Worm (Caenorhabditis elegans) whole organism, L1 larva: ENCODE measurements around the gene str-238.

Source experiments
- C04F5.9 ChIP-seq: sonication (generic microtip); optimal IDR thresholded peaks from 2 replicates; lab custom pipeline; 2016; ENCODE audit warnings: missing genetic modification characterization, missing compliant biosample characterization
- C16A3.4 ChIP-seq: fragments of 150-350 bp; optimal IDR thresholded peaks from 2 replicates; lab custom pipeline; 2014; ENCODE audit warnings: missing biosample characterization, missing genetic modification characterization
- F16B12.6 ChIP-seq: fragments of 150-350 bp; optimal IDR thresholded peaks from 2 replicates; lab custom pipeline; 2014; ENCODE audit warnings: missing biosample characterization, missing genetic modification characterization
- aha-1 ChIP-seq: fragments of 150-350 bp; optimal IDR thresholded peaks from 2 replicates; lab custom pipeline; 2014; ENCODE audit warnings: missing biosample characterization, missing genetic modification characterization
- aly-2 ChIP-seq: fragments of 150-350 bp; optimal IDR thresholded peaks from 2 replicates; lab custom pipeline; 2014; ENCODE audit warnings: missing biosample characterization, missing genetic modification characterization
- ceh-8 ChIP-seq: fragments of 200-800 bp; sonication (Bioruptor generic); optimal IDR thresholded peaks from 2 replicates; lab custom pipeline; 2018; ENCODE audit warnings: mild to moderate bottlenecking, missing genetic modification characterization, moderate library complexity, missing compliant biosample characterization
- dsc-1 ChIP-seq: sonication (generic microtip); optimal IDR thresholded peaks from 2 replicates; lab custom pipeline; 2016; ENCODE audit warnings: mild to moderate bottlenecking, missing genetic modification characterization, missing compliant biosample characterization
- efl-1 ChIP-seq, 4 experiments: fragments of 150-350 bp; optimal IDR thresholded peaks in 3 of 4; peaks in 1 of 4; 1 replicate in 1 of 4; 2 replicates in 3 of 4; lab custom pipeline; 2014; ENCODE audit warnings: missing biosample characterization in 2 of 4, missing genetic modification characterization in 2 of 4, missing genetic modification reagents in 2 of 4
- efl-3 ChIP-seq: fragments of 200-800 bp; sonication (Bioruptor generic); optimal IDR thresholded peaks from 2 replicates; lab custom pipeline; 2018; ENCODE audit warnings: mild to moderate bottlenecking, missing genetic modification characterization, missing compliant biosample characterization
- egl-13 ChIP-seq: sonication (generic microtip); optimal IDR thresholded peaks from 2 replicates; lab custom pipeline; 2016; ENCODE audit warnings: missing genotype, missing genetic modification reagents, missing genetic modification characterization, missing compliant biosample characterization
- elt-2 ChIP-seq: sonication (generic microtip); optimal IDR thresholded peaks from 2 replicates; lab custom pipeline; 2016; ENCODE audit warnings: missing genetic modification characterization, mild to moderate bottlenecking, inconsistent platforms, missing compliant biosample characterization, missing genetic modification reagents
- fkh-10 ChIP-seq: sonication (generic microtip); optimal IDR thresholded peaks from 2 replicates; lab custom pipeline; 2017; ENCODE audit warnings: missing biosample characterization, missing genetic modification reagents, missing genetic modification characterization
- fkh-8 ChIP-seq: sonication (generic microtip); optimal IDR thresholded peaks from 2 replicates; lab custom pipeline; 2016; ENCODE audit warnings: mild to moderate bottlenecking, missing genetic modification characterization, missing compliant biosample characterization
- hlh-4 ChIP-seq: sonication (generic microtip); optimal IDR thresholded peaks from 2 replicates; lab custom pipeline; 2016; ENCODE audit warnings: mild to moderate bottlenecking, missing genetic modification characterization, missing compliant biosample characterization
- jun-1 ChIP-seq: fragments of 150-350 bp; optimal IDR thresholded peaks from 2 replicates; lab custom pipeline; 2014; ENCODE audit warnings: missing biosample characterization, missing genetic modification reagents, missing genetic modification characterization
- lin-39 ChIP-seq: fragments of 150-350 bp; optimal IDR thresholded peaks from 2 replicates; lab custom pipeline; 2014; ENCODE audit warnings: missing biosample characterization, missing genetic modification reagents, missing genetic modification characterization
- lir-3 ChIP-seq: sonication (generic microtip); optimal IDR thresholded peaks from 2 replicates; lab custom pipeline; 2016; ENCODE audit warnings: mild to moderate bottlenecking, missing genetic modification characterization, moderate library complexity, missing compliant biosample characterization; ENCODE audit not compliant: poor library complexity
- mef-2 ChIP-seq: fragments of 150-350 bp; optimal IDR thresholded peaks from 2 replicates; lab custom pipeline; 2014; ENCODE audit warnings: missing biosample characterization, missing genetic modification characterization
- nhr-11 ChIP-seq: fragments of 150-350 bp; optimal IDR thresholded peaks from 2 replicates; lab custom pipeline; 2014; ENCODE audit warnings: missing biosample characterization, missing genetic modification characterization
- nhr-19 ChIP-seq: fragments of 200-800 bp; sonication (Bioruptor generic); conservative IDR thresholded peaks from 2 replicates; pipeline ENCODE4 v1.3.6; 2022; ENCODE audit warnings: missing genetic modification characterization, missing compliant biosample characterization
- nhr-20 ChIP-seq: sonication (generic microtip); optimal IDR thresholded peaks from 2 replicates; lab custom pipeline; 2016; ENCODE audit warnings: mild to moderate bottlenecking, missing genetic modification characterization, missing compliant biosample characterization
- nhr-237 ChIP-seq: fragments of 150-350 bp; optimal IDR thresholded peaks from 2 replicates; lab custom pipeline; 2014; ENCODE audit warnings: missing biosample characterization, missing genetic modification characterization
- nhr-71 ChIP-seq: sonication (generic microtip); optimal IDR thresholded peaks from 2 replicates; lab custom pipeline; 2016; ENCODE audit warnings: mild to moderate bottlenecking, missing genetic modification characterization, moderate library complexity, missing compliant biosample characterization
- nhr-76 ChIP-seq: sonication (generic microtip); optimal IDR thresholded peaks from 2 replicates; lab custom pipeline; 2017; ENCODE audit warnings: missing biosample characterization, missing genetic modification characterization
- nhr-77 ChIP-seq: fragments of 150-350 bp; optimal IDR thresholded peaks from 2 replicates; lab custom pipeline; 2014; ENCODE audit warnings: missing biosample characterization, missing genetic modification characterization
- nhr-85 ChIP-seq: sonication (generic microtip); peaks from one replicate; lab custom pipeline; 2016; ENCODE audit warnings: missing genetic modification characterization, inconsistent platforms, missing compliant biosample characterization
- pax-3 ChIP-seq: fragments of 200-800 bp; sonication (Bioruptor generic); optimal IDR thresholded peaks from 2 replicates; lab custom pipeline; 2018; ENCODE audit warnings: mild to moderate bottlenecking, missing genetic modification characterization, moderate library complexity, missing compliant biosample characterization
- pqm-1 ChIP-seq: sonication (generic microtip); optimal IDR thresholded peaks from 3 replicates; lab custom pipeline; 2017; ENCODE audit warnings: missing biosample characterization, missing genetic modification characterization
- skn-1 ChIP-seq: fragments of 150-350 bp; optimal IDR thresholded peaks from 2 replicates; lab custom pipeline; 2014; ENCODE audit warnings: missing biosample characterization, missing genetic modification characterization
- swsn-7 ChIP-seq: sonication (generic microtip); optimal IDR thresholded peaks from 2 replicates; lab custom pipeline; 2016; ENCODE audit warnings: missing genetic modification characterization, missing compliant biosample characterization
- tbx-2 ChIP-seq: sonication (generic microtip); optimal IDR thresholded peaks from 2 replicates; lab custom pipeline; 2016; ENCODE audit warnings: missing genetic modification characterization, missing compliant biosample characterization
- unc-86 ChIP-seq: sonication (generic microtip); optimal IDR thresholded peaks from 2 replicates; lab custom pipeline; 2016; ENCODE audit warnings: missing genetic modification characterization, missing compliant biosample characterization
- zip-4 ChIP-seq: fragments of 200-800 bp; sonication (Bioruptor generic); optimal IDR thresholded peaks from 2 replicates; lab custom pipeline; 2018; ENCODE audit warnings: mild to moderate bottlenecking, missing genetic modification characterization, moderate library complexity, missing compliant biosample characterization
- ztf-11 ChIP-seq, 2 experiments: sonication (generic microtip); optimal IDR thresholded peaks; 2 replicates each; lab custom pipeline; 2016 to 2017; ENCODE audit warnings: missing genetic modification characterization in 2 of 2, missing biosample characterization in 1 of 2, missing compliant biosample characterization in 1 of 2

The str-238 gene

DNA sequence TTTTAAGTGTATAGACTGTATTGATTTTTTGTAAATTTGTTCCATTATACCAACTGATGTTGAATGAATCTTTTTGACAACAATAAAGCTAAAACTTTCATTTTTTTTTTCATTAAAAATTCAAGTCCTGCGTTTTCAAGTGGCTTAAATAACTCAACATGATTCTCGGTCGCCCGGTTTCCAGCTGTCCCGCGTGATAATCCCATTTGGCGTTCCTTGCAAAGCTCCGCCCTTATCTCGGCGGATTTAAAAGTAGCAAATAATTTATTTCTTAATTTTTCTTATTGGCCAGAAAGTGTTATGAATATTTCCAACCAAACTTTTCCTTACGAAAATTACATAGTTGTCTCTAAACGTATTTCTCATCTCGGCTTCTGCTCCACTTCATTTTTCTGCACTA is 8.7 kb upstream of the str-238 start, which contains the start of gene str-20:
Gene str-20 (plus strand): TSS at position 301 of the 400 bp plus-strand sequence.
- TF ChIP-seq elt-2 (tag; lab: Kevin White, UChicago) (no peak), ceh-8 (no peak), tbx-2 (tag; lab: Kevin White, UChicago) (no peak), C16A3.4 (no peak), aha-1 (no peak), efl-3 (no peak), pqm-1 (tag; lab: Kevin White, UChicago) (no peak), unc-86 (no peak)

DNA sequence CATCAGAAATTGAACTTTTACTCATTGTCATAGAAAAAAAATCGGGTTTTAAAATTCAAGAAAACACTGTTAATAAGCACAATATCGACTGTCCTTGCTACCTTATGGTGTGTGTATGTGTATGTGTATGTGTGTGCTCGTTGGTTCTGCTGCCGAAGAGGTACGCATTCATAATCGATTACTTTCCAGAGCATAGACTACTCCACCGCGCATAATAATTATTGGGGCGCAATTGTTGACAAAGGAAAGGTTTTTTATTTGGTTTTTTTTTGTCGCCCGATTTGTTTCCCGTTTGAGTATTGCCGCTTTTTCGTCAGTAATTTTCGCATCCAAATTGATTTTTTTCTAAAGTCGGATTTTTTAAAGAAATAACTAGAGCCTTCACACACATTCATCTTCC is 3.6 kb upstream of the str-238 start, which contains the start of gene C05E4.15:
Gene C05E4.15 (minus strand): TSS at position 101 of the 400 bp plus-strand sequence.
- TF ChIP-seq nhr-77 (no peak), tbx-2 (tag; lab: Kevin White, UChicago) (no peak), lin-39 (tag; lab: Kevin White, UChicago) (no peak), F16B12.6 (tag; lab: Kevin White, UChicago) (no peak), zip-4 (GFP tag; lab: Kevin White, UChicago) (no peak)
- TF ChIP-seq, all 84 proteins: peak for 0

DNA sequence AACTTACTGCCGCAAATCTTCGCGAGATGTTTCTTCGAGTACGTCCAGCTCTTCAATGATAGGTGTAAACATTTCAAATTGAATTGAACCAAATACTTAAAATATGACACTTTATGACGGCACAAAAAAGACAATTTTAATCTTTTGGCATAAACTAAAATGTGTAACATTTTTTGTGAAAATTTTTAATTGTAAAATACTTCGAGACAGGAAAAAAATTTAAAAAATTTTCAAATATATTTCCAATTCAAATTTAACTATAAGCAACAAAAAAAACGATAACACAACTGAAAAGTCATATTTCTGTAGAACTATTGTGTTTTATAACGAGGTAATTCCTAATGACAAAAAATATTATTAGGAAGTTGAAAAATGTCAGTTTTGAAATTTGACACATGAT is 3.0 kb upstream of the str-238 start, which contains the start of gene C05E4.12:
Gene C05E4.12 (minus strand): TSS at position 101 of the 400 bp plus-strand sequence.
- no peak for TF ChIP-seq unc-86
- TF ChIP-seq fkh-10 (GFP tag; lab: Kevin White, UChicago): no peak
- TF ChIP-seq ztf-11 (tag; optimal IDR thresholded peaks at IDR 0.05; lab: Kevin White, UChicago): no peak
- no peak for TF ChIP-seq nhr-237 (tag; lab: Kevin White, UChicago)
- no peak for TF ChIP-seq pax-3
- TF ChIP-seq swsn-7 (tag; lab: Kevin White, UChicago): no peak
- TF ChIP-seq nhr-85: no peak
- TF ChIP-seq nhr-76 (tag; lab: Kevin White, UChicago): no peak

DNA sequence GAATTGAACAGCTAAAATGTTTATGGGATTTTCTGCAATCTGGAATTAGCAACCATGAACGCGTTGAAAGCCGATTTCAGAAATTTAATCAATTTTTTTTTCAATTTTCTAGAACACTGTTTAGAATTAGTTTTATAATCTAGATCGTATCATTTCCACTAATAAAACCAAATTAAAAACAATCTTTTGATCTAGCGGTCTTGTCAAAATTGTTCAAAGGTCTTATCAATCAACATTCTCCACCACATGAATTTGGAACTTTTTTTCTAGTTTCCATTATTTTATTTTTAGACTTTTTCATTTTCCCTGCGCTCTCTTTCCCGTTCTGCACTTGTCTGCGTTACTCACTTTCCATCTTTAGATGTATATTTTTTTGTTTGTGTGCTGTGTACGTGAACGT is 2.5 kb upstream of the str-238 start, which contains the start of gene srp-2:
Gene srp-2 (plus strand): TSS at position 301 of the 400 bp plus-strand sequence.
- TF ChIP-seq skn-1 (tag; lab: Kevin White, UChicago) (no peak), F16B12.6 (tag; lab: Kevin White, UChicago) (no peak), dsc-1 (tag; lab: Kevin White, UChicago) (no peak), swsn-7 (tag; lab: Kevin White, UChicago) (no peak), C04F5.9 (tag; lab: Kevin White, UChicago) (no peak), egl-13 (no peak), efl-3 (no peak), lir-3 (tag; lab: Kevin White, UChicago) (no peak), nhr-19 (GFP tag; lab: Robert Waterston, UW) (no peak), pqm-1 (tag; lab: Kevin White, UChicago) (no peak), efl-1 (optimal IDR thresholded peaks at IDR 0.05; lab: Kevin White, UChicago) (no peak), efl-1 (GFP tag; optimal IDR thresholded peaks at IDR 0.05 in 1 of 2; lab: Kevin White, UChicago) (no peak), aly-2 (no peak), fkh-8 (no peak)

DNA sequence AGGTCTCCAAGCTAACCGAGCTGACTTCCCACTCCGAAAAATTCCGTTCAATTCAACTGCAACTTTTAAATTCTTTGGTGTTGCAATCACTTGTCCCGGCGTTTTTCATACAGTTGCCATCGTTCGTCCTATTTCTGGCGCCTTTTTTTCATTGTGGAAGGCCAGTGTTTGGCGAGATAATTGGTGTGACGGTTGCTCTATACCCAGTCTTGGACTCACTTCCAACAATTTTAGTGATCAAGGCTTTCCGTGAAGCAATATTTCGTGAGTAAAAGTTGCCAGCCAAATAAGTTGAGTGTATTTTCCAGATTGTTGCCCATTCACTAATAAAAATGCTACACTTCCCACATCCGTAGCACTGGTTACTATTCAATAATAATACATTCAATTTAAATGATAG is 7.4 kb downstream of the str-238 start:
- TF ChIP-seq nhr-20 (tag; lab: Kevin White, UChicago) (no peak), dsc-1 (tag; lab: Kevin White, UChicago) (no peak), mef-2 (tag; lab: Kevin White, UChicago) (no peak), jun-1 (tag; lab: Kevin White, UChicago) (no peak), hlh-4 (tag; lab: Kevin White, UChicago) (no peak), nhr-71 (tag; lab: Kevin White, UChicago) (no peak), C04F5.9 (tag; lab: Kevin White, UChicago) (no peak), pqm-1 (tag; lab: Kevin White, UChicago) (no peak), nhr-11 (tag; lab: Kevin White, UChicago) (no peak)
- TF ChIP-seq, all 84 proteins: peak for 0
